Worm (Caenorhabditis elegans) whole organism, early embryonic: ENCODE data around the gene fbxb-7.
"Not testable (repeated sequence)": the region's sequence is repeated elsewhere in the genome, so short reads cannot be mapped to it uniquely, and the experiment has no call there.

Experiments
- B0310.2 ChIP-seq: sonication (generic microtip); optimal IDR thresholded peaks from 2 replicates; lab custom pipeline; 2016; ENCODE audit warnings: mild to moderate bottlenecking, missing genetic modification characterization, missing compliant biosample characterization
- F13C5.2 ChIP-seq: sonication (generic microtip); optimal IDR thresholded peaks from 2 replicates; lab custom pipeline; 2017; ENCODE audit warnings: mild to moderate bottlenecking, missing genetic modification characterization, inconsistent platforms, missing compliant biosample characterization
- aly-1 ChIP-seq: sonication (generic microtip); optimal IDR thresholded peaks from 2 replicates; lab custom pipeline; 2016; ENCODE audit warnings: missing genetic modification characterization, missing compliant biosample characterization
- ama-1 ChIP-seq: fragments of 150-350 bp; optimal IDR thresholded peaks from 2 replicates; lab custom pipeline; 2014
- ceh-13 ChIP-seq: fragments of 200-800 bp; sonication (Bioruptor generic); optimal IDR thresholded peaks from 2 replicates; lab custom pipeline; 2018; ENCODE audit warnings: mild to moderate bottlenecking, missing genetic modification characterization, missing compliant biosample characterization
- ceh-36 ChIP-seq: sonication (generic microtip); optimal IDR thresholded peaks from 2 replicates; lab custom pipeline; 2016; ENCODE audit warnings: missing genetic modification characterization, inconsistent platforms, missing compliant biosample characterization
- ets-7 ChIP-seq: sonication (generic microtip); optimal IDR thresholded peaks from 2 replicates; lab custom pipeline; 2016; ENCODE audit warnings: missing genotype, missing genetic modification characterization, missing compliant biosample characterization
- flt-1 ChIP-seq: fragments of 200-800 bp; sonication (Bioruptor generic); IDR thresholded peaks from 2 replicates; pipeline ENCODE4 v1.3.6; 2022; ENCODE audit warnings: missing genetic modification characterization, missing compliant biosample characterization
- hmbx-1 ChIP-seq: sonication (generic microtip); optimal IDR thresholded peaks from 2 replicates; lab custom pipeline; 2016; ENCODE audit warnings: mild to moderate bottlenecking, missing genetic modification characterization, missing compliant biosample characterization
- hmg-4 ChIP-seq: fragments of 200-800 bp; sonication (Bioruptor generic); optimal IDR thresholded peaks from 2 replicates; lab custom pipeline; 2018; ENCODE audit warnings: mild to moderate bottlenecking, missing genetic modification characterization, missing compliant biosample characterization
- hnd-1 ChIP-seq: sonication (generic microtip); optimal IDR thresholded peaks from 2 replicates; lab custom pipeline; 2016; ENCODE audit warnings: missing genetic modification characterization, missing compliant biosample characterization
- pes-1 ChIP-seq: fragments of 200-800 bp; sonication (Bioruptor generic); IDR thresholded peaks from 2 replicates; pipeline ENCODE4 v1.3.6; 2022; ENCODE audit warnings: missing genetic modification reagents, missing genetic modification characterization, missing compliant biosample characterization
- scrt-1 ChIP-seq: fragments of 200-800 bp; sonication (Bioruptor generic); IDR thresholded peaks from 2 replicates; pipeline ENCODE4 v1.3.6; 2022; ENCODE audit warnings: missing genetic modification characterization, missing compliant biosample characterization
- sea-1 ChIP-seq: fragments of 200-800 bp; sonication (Bioruptor generic); conservative IDR thresholded peaks from 2 replicates; pipeline ENCODE4 v1.3.6; 2022; ENCODE audit warnings: missing genetic modification characterization, missing compliant biosample characterization
- tbx-11 ChIP-seq: fragments of 200-800 bp; sonication (Bioruptor generic); IDR thresholded peaks from 2 replicates; pipeline ENCODE4 v1.3.6; 2022; ENCODE audit warnings: missing genetic modification characterization, missing compliant biosample characterization
- tbx-37 ChIP-seq: fragments of 200-800 bp; sonication (Bioruptor generic); conservative IDR thresholded peaks from 2 replicates; pipeline ENCODE4 v1.3.6; 2022; ENCODE audit warnings: missing genetic modification reagents, missing genetic modification characterization, missing compliant biosample characterization
- tra-4 ChIP-seq: sonication (generic microtip); optimal IDR thresholded peaks from 2 replicates; lab custom pipeline; 2017; ENCODE audit warnings: missing genetic modification characterization, missing compliant biosample characterization

fbxb-7 gene

DNA sequence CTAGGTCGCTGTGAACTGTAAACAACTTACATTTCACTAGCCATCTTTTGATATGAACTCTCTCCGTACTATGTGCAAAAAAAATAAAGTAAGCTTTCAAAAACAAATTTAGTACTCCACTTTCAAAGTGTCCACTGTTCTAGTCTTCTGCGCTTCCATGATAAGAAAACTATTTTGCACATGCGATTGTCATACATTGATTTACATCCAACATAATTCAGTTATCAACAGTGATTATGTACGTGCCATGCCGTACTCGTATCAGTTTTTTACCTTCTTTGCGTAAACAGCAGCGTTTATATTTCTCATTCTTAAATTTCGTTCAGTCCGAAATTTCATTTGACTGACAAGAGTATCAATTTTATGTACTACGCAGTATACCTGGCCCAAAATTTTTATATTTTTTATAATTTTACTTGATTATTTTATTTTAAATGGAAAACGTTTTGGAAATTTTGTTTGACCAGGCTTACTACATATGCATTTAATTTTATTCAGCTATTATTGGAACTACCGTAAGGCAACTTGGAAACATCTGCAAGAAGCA lies 24.3 kb upstream of the fbxb-7 start, which contains the start of the genes fbxa-134 and F47H4.2:
Gene fbxa-134 (minus strand): TSS at position 44 of the 547 bp plus-strand sequence.
Gene F47H4.2 (plus strand): TSS at position 497 of the 547 bp plus-strand sequence.
- TF ChIP-seq F13C5.2 (no peak), sea-1 (no peak), hnd-1 (no peak), tra-4 (tag; lab: Kevin White, UChicago) (no peak), ceh-13 (GFP tag; lab: Kevin White, UChicago) (no peak), scrt-1 (GFP tag; lab: Robert Waterston, UW) (no peak), ama-1 (lab: Kevin White, UChicago) (no peak), B0310.2 (tag; lab: Kevin White, UChicago) (no peak), hmbx-1 (tag; lab: Kevin White, UChicago) (no peak), ets-7 (tag; lab: Kevin White, UChicago) (no peak), pes-1 (GFP tag; lab: Robert Waterston, UW) (no peak), tbx-37 (GFP tag; lab: Robert Waterston, UW) (no peak), tbx-11 (GFP tag; lab: Robert Waterston, UW) (no peak)

DNA sequence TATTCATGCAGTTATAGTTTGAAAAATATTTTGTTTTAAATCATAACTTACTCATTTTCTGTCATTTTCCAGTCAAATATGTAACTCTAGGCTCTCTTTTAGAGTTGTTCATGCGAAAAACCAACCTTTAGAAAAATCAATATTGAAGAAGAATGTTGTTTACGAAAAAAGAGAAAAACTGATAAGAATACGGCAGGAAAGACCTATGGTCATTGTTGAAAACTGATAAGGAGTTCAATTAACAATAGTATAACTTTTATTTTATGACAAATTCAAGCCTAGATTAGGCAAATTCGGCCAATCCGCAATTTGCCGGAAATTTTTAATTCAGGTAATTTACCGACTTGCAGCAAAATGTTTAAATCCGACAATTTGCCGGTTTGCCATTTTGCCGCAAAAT lies 567 bp upstream of the fbxb-7 start, which contains the start of gene Y20C6A.1:
Gene Y20C6A.1 (minus strand): TSS at position 107 of the 400 bp plus-strand sequence.
- TF ChIP-seq B0310.2 (tag; lab: Kevin White, UChicago): no peak
- TF ChIP-seq aly-1 (tag; lab: Kevin White, UChicago): no peak
- TF ChIP-seq sea-1: no peak
- no peak for TF ChIP-seq ceh-13 (GFP tag; lab: Kevin White, UChicago)
- TF ChIP-seq tbx-37 (GFP tag; lab: Robert Waterston, UW): no peak
- TF ChIP-seq scrt-1 (GFP tag; lab: Robert Waterston, UW): no peak
- no peak for TF ChIP-seq ets-7 (tag; lab: Kevin White, UChicago)
- TF ChIP-seq ama-1 (lab: Kevin White, UChicago): no peak
- no peak for TF ChIP-seq tbx-11 (GFP tag; lab: Robert Waterston, UW)
- no peak for TF ChIP-seq hmbx-1 (tag; lab: Kevin White, UChicago)
- no peak for TF ChIP-seq hnd-1
- no peak for TF ChIP-seq flt-1 (GFP tag; lab: Robert Waterston, UW)
- no peak for TF ChIP-seq F13C5.2
- TF ChIP-seq ceh-36 (tag; lab: Kevin White, UChicago): no peak
- TF ChIP-seq hmg-4 (GFP tag; lab: Kevin White, UChicago): no peak
- TF ChIP-seq tra-4 (tag; lab: Kevin White, UChicago): no peak
- TF ChIP-seq pes-1 (GFP tag; lab: Robert Waterston, UW): no peak

DNA sequence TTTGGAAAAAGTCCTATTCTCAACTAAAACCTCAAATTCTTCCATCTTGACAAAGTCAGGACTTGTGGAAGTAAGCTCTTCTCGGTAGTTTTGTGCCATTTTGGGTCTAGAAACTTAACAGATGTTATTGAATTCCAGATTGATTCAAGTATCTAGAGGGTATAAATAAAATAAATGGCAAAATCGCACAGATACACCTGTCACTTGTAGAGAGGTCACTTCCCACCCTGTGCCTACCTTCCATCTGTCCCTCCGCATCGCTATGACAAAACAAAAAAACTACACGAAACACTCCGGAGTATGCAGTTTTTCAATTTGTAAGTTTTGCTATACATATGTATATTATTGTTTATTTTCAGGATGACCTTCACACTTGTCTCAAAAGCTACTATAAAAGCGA lies 2.7 kb downstream of the fbxb-7 start, which contains the start of gene Y20C6A.4:
Gene Y20C6A.4 (plus strand): TSS at position 301 of the 400 bp plus-strand sequence.
- TF ChIP-seq hnd-1: no peak
- TF ChIP-seq aly-1 (tag; lab: Kevin White, UChicago): no peak
- TF ChIP-seq hmg-4 (GFP tag; lab: Kevin White, UChicago): no peak
- TF ChIP-seq tbx-11 (GFP tag; lab: Robert Waterston, UW): no peak
- no peak for TF ChIP-seq B0310.2 (tag; lab: Kevin White, UChicago)
- no peak for TF ChIP-seq hmbx-1 (tag; lab: Kevin White, UChicago)
- TF ChIP-seq ceh-36 (tag; lab: Kevin White, UChicago): no peak
- TF ChIP-seq pes-1 (GFP tag; lab: Robert Waterston, UW): no peak
- no peak for TF ChIP-seq sea-1
- no peak for TF ChIP-seq ama-1 (lab: Kevin White, UChicago)
- no peak for TF ChIP-seq ceh-13 (GFP tag; lab: Kevin White, UChicago)
- TF ChIP-seq F13C5.2: no peak
- TF ChIP-seq tbx-37 (GFP tag; lab: Robert Waterston, UW): no peak
- no peak for TF ChIP-seq ets-7 (tag; lab: Kevin White, UChicago)
- no peak for TF ChIP-seq tra-4 (tag; lab: Kevin White, UChicago)
- TF ChIP-seq flt-1 (GFP tag; lab: Robert Waterston, UW): no peak
- no peak for TF ChIP-seq scrt-1 (GFP tag; lab: Robert Waterston, UW)

DNA sequence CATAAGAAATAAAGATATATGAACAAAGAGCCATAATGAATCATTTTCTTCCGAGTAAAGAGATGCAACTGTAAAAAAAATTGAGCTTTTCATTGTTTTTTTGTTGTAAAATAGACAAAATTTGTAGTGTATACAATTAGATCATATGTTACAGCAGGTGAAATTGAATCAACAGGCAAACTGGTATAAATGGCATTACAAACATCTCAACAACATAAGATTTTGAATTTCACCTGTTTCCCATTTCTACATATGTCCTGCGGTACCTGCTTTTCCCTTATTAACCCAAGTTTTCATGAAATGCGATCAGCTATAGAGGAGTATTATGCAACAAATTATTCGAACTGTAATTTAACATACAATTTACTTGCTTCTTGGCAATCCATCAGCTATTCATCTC lies 18.2 kb downstream of the fbxb-7 start, which contains the start of gene srh-120:
Gene srh-120 (plus strand): TSS at position 301 of the 400 bp plus-strand sequence.
- no peak for TF ChIP-seq aly-1 (tag; lab: Kevin White, UChicago)
- no peak for TF ChIP-seq pes-1 (GFP tag; lab: Robert Waterston, UW)
- TF ChIP-seq tra-4 (tag; lab: Kevin White, UChicago): no peak
- no peak for TF ChIP-seq hnd-1
- TF ChIP-seq tbx-37 (GFP tag; lab: Robert Waterston, UW): no peak
- no peak for TF ChIP-seq ama-1 (lab: Kevin White, UChicago)
- no peak for TF ChIP-seq tbx-11 (GFP tag; lab: Robert Waterston, UW)
- TF ChIP-seq flt-1 (GFP tag; lab: Robert Waterston, UW): no peak
- TF ChIP-seq B0310.2 (tag; lab: Kevin White, UChicago): no peak
- no peak for TF ChIP-seq ets-7 (tag; lab: Kevin White, UChicago)

DNA sequence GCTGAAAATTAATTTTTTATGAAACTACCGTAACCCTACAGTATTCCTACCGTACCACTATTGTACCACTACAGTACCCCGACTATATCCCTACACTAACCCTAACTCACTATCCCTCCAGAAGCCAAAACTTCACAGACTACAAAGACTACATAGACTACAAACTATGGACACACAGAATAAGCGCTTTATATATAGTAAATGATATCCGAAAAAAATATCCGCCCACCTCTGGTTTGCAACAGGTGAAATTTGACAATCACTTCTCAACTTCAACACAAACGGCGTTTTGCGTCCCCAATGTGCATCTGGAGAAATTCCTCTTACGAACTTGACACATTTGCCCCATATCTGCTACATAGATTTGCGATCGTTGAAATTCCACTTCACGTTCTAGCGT lies 32.7 kb downstream of the fbxb-7 start, which contains the start of gene srh-132:
Gene srh-132 (plus strand): TSS at position 301 of the 400 bp plus-strand sequence.
- TF ChIP-seq hmbx-1, aly-1, ceh-36 (tag; lab: Kevin White, UChicago): not testable (repeated sequence)

DNA sequence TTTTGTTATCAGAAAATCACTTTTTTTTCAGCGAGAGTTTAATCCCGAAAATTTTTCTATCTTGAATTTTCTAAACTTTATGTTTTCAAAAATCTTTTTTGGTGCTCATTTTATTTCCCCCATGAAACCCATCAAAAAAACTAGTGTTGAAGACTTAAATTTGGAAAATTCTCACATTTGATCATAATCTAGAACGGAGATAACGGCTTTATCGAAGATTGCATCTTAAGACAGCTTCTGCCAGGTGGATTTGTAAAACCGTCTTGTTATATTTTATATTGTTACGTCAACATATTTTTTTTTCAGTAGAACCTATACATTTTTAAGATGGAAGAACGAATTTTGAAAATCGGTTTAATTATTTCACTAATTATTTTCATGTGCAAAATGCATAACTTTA lies 37.7 kb downstream of the fbxb-7 start, which contains the start of gene T27C5.12:
Gene T27C5.12 (plus strand): TSS at position 301 of the 400 bp plus-strand sequence.
- TF ChIP-seq scrt-1 (GFP tag; lab: Robert Waterston, UW): no peak
- TF ChIP-seq ceh-13 (GFP tag; lab: Kevin White, UChicago): no peak
- TF ChIP-seq tbx-11 (GFP tag; lab: Robert Waterston, UW): no peak
- TF ChIP-seq B0310.2 (tag; lab: Kevin White, UChicago): no peak
- TF ChIP-seq ama-1 (lab: Kevin White, UChicago): no peak
- TF ChIP-seq hmg-4 (GFP tag; lab: Kevin White, UChicago): no peak
- TF ChIP-seq pes-1 (GFP tag; lab: Robert Waterston, UW): no peak
- no peak for TF ChIP-seq hmbx-1 (tag; lab: Kevin White, UChicago)
- TF ChIP-seq tbx-37 (GFP tag; lab: Robert Waterston, UW): no peak
